Worm (Caenorhabditis elegans) whole organism, L4 larva: Measurements from ENCODE around the gene srh-212.
A peak's percentile ranks its signal among the peaks of the same experiment; 100 is the strongest.
"Not testable (repeated sequence)": the region's sequence is repeated elsewhere in the genome, so short reads cannot be mapped to it uniquely, and the experiment has no call there.

Experiments used
- R02D3.7 ChIP-seq: fragments of 150-350 bp; sonication (generic microtip); optimal IDR thresholded peaks from 3 replicates; lab custom pipeline; 2014; ENCODE audit warnings: missing biosample characterization, missing genetic modification characterization
- T20F7.1 ChIP-seq: fragments of 200-800 bp; sonication (Bioruptor generic); optimal IDR thresholded peaks from 2 replicates; lab custom pipeline; 2018; ENCODE audit warnings: mild to moderate bottlenecking, missing genetic modification characterization, missing compliant biosample characterization
- attf-4 ChIP-seq: sonication (generic microtip); optimal IDR thresholded peaks from 3 replicates; lab custom pipeline; 2017; ENCODE audit warnings: missing biosample characterization, missing genetic modification characterization
- ceh-32 ChIP-seq: sonication (generic microtip); optimal IDR thresholded peaks from 2 replicates; lab custom pipeline; 2016; ENCODE audit warnings: mild to moderate bottlenecking, missing genetic modification characterization, missing compliant biosample characterization; ENCODE audit not compliant: poor library complexity
- cey-2 ChIP-seq: sonication (generic microtip); optimal IDR thresholded peaks from 3 replicates; lab custom pipeline; 2017; ENCODE audit warnings: missing genetic modification characterization, mild to moderate bottlenecking, missing compliant biosample characterization, antibody characterized with exemption, borderline replicate concordance; ENCODE audit not compliant: insufficient read depth
- ctbp-1 ChIP-seq: fragments of 200-800 bp; sonication (Bioruptor generic); IDR thresholded peaks from 2 replicates; pipeline ENCODE4 v1.3.6; 2022; ENCODE audit warnings: missing genetic modification reagents, missing genetic modification characterization, missing compliant biosample characterization
- daf-16 ChIP-seq, 3 experiments: sonication (generic microtip); optimal IDR thresholded peaks; 2 replicates each; lab custom pipeline; 2016 to 2017; ENCODE audit warnings: missing genetic modification characterization in 3 of 3, missing genetic modification reagents in 3 of 3, mild to moderate bottlenecking in 2 of 3, missing compliant biosample characterization in 2 of 3, missing biosample characterization in 1 of 3, moderate library complexity in 1 of 3
- dmd-6 ChIP-seq: fragments of 200-800 bp; sonication (Bioruptor generic); IDR thresholded peaks from 2 replicates; pipeline ENCODE4 v1.3.6; 2022; ENCODE audit warnings: missing genetic modification reagents, missing genetic modification characterization, missing compliant biosample characterization
- dpl-1 ChIP-seq: fragments of 150-350 bp; optimal IDR thresholded peaks from 2 replicates; lab custom pipeline; 2014; ENCODE audit warnings: missing biosample characterization, missing genetic modification reagents, missing genetic modification characterization
- duxl-1 ChIP-seq: sonication (generic microtip); optimal IDR thresholded peaks from 2 replicates; lab custom pipeline; 2016; ENCODE audit warnings: mild to moderate bottlenecking, missing genetic modification characterization, moderate library complexity, missing compliant biosample characterization; ENCODE audit not compliant: poor library complexity
- dve-1 ChIP-seq: sonication (generic microtip); optimal IDR thresholded peaks from 2 replicates; lab custom pipeline; 2017; ENCODE audit warnings: antibody characterized with exemption, mild to moderate bottlenecking, missing genetic modification characterization, missing compliant biosample characterization; ENCODE audit not compliant: insufficient read depth
- egl-27 ChIP-seq: sonication (generic microtip); optimal IDR thresholded peaks from 3 replicates; lab custom pipeline; 2017; ENCODE audit warnings: missing biosample characterization, missing genetic modification reagents, missing genetic modification characterization
- fos-1 ChIP-seq: fragments of 150-350 bp; optimal IDR thresholded peaks from 2 replicates; lab custom pipeline; 2014; ENCODE audit warnings: missing biosample characterization, missing genetic modification characterization
- hif-1 ChIP-seq, 2 experiments: sonication (generic microtip); optimal IDR thresholded peaks; 2 replicates each; lab custom pipeline; 2016 to 2017; ENCODE audit warnings: missing compliant biosample characterization in 2 of 2, missing genetic modification characterization in 2 of 2, missing genetic modification reagents in 2 of 2, missing genotype in 2 of 2, mild to moderate bottlenecking in 1 of 2
- hlh-11 ChIP-seq: fragments of 200-800 bp; sonication (Bioruptor generic); optimal IDR thresholded peaks from 2 replicates; lab custom pipeline; 2018; ENCODE audit warnings: mild to moderate bottlenecking, missing genetic modification characterization, missing compliant biosample characterization
- hlh-30 ChIP-seq: sonication (generic microtip); optimal IDR thresholded peaks from 2 replicates; lab custom pipeline; 2017; ENCODE audit warnings: antibody characterized with exemption, mild to moderate bottlenecking, missing genetic modification characterization, missing compliant biosample characterization; ENCODE audit not compliant: insufficient read depth
- jun-1 ChIP-seq: fragments of 150-350 bp; optimal IDR thresholded peaks from 2 replicates; lab custom pipeline; 2014; ENCODE audit warnings: missing biosample characterization, missing genetic modification reagents, missing genetic modification characterization
- lin-1 ChIP-seq: fragments of 200-800 bp; sonication (Bioruptor generic); IDR thresholded peaks from 2 replicates; pipeline ENCODE4 v1.3.6; 2022; ENCODE audit warnings: missing genetic modification reagents, missing genetic modification characterization, missing compliant biosample characterization
- lin-13 ChIP-seq: fragments of 150-350 bp; optimal IDR thresholded peaks from 2 replicates; lab custom pipeline; 2014; ENCODE audit warnings: missing biosample characterization, missing genetic modification reagents, missing genetic modification characterization
- lin-15B ChIP-seq: fragments of 150-350 bp; sonication (generic microtip); optimal IDR thresholded peaks from 3 replicates; lab custom pipeline; 2014; ENCODE audit warnings: missing biosample characterization, missing genetic modification characterization
- lsy-2 ChIP-seq, 2 experiments: fragments of 150-350 bp in 1 of 2; sonication (generic microtip) in 1 of 2; optimal IDR thresholded peaks; 2 replicates each; lab custom pipeline; 2014 to 2017; ENCODE audit warnings: missing biosample characterization in 2 of 2, missing genetic modification characterization in 2 of 2
- madf-5 ChIP-seq, 2 experiments: fragments of 200-800 bp; sonication (Bioruptor generic); IDR thresholded peaks; 2 replicates each; pipeline ENCODE4 v1.3.6; 2022; ENCODE audit warnings: missing compliant biosample characterization in 2 of 2, missing genetic modification characterization in 2 of 2
- mdl-1 ChIP-seq, 2 experiments: fragments of 150-350 bp in 1 of 2; sonication (generic microtip) in 1 of 2; optimal IDR thresholded peaks; 2 replicates each; lab custom pipeline; 2014 to 2017; ENCODE audit warnings: missing biosample characterization in 2 of 2, missing genetic modification characterization in 2 of 2
- mep-1 ChIP-seq: fragments of 150-350 bp; sonication (generic microtip); optimal IDR thresholded peaks from 3 replicates; lab custom pipeline; 2014; ENCODE audit warnings: missing biosample characterization, missing genetic modification characterization
- mxl-3 ChIP-seq: fragments of 200-800 bp; sonication (Bioruptor generic); optimal IDR thresholded peaks from 2 replicates; lab custom pipeline; 2018; ENCODE audit warnings: mild to moderate bottlenecking, missing genetic modification characterization, missing compliant biosample characterization
- nhr-102 ChIP-seq: sonication (generic microtip); optimal IDR thresholded peaks from 2 replicates; lab custom pipeline; 2016; ENCODE audit warnings: mild to moderate bottlenecking, missing genetic modification characterization, moderate library complexity, missing compliant biosample characterization
- nhr-28 ChIP-seq: fragments of 150-350 bp; optimal IDR thresholded peaks from 2 replicates; lab custom pipeline; 2014; ENCODE audit warnings: missing biosample characterization, missing genetic modification characterization
- nhr-41 ChIP-seq: fragments of 200-800 bp; sonication (Bioruptor generic); IDR thresholded peaks from 2 replicates; pipeline ENCODE4 v1.3.6; 2022; ENCODE audit warnings: missing genetic modification reagents, missing genetic modification characterization, missing compliant biosample characterization
- nhr-42 ChIP-seq: fragments of 200-800 bp; sonication (Bioruptor generic); IDR thresholded peaks from 2 replicates; pipeline ENCODE4 v1.3.6; 2022; ENCODE audit warnings: missing genetic modification characterization, missing compliant biosample characterization
- nhr-48 ChIP-seq: sonication (generic microtip); optimal IDR thresholded peaks from 2 replicates; lab custom pipeline; 2016; ENCODE audit warnings: mild to moderate bottlenecking, missing genetic modification characterization, missing compliant biosample characterization
- nhr-6 ChIP-seq: fragments of 150-350 bp; optimal IDR thresholded peaks from 2 replicates; lab custom pipeline; 2014; ENCODE audit warnings: missing biosample characterization, missing genetic modification characterization
- nhr-76 ChIP-seq: fragments of 150-350 bp; optimal IDR thresholded peaks from 2 replicates; lab custom pipeline; 2014; ENCODE audit warnings: missing biosample characterization, missing genetic modification characterization
- nhr-77 ChIP-seq: fragments of 150-350 bp; optimal IDR thresholded peaks from 2 replicates; lab custom pipeline; 2014; ENCODE audit warnings: missing biosample characterization, missing genetic modification characterization
- pha-4 ChIP-seq, 2 experiments: fragments of 150-350 bp in 1 of 2; fragments of 200-800 bp in 1 of 2; sonication (Bioruptor generic) in 1 of 2; IDR thresholded peaks in 1 of 2; optimal IDR thresholded peaks in 1 of 2; 2 replicates each; pipeline versions ENCODE4 v1.3.6 to Lab custom; 2014 to 2022; ENCODE audit warnings: missing genetic modification characterization in 2 of 2, missing genetic modification reagents in 2 of 2, missing biosample characterization in 1 of 2, missing compliant biosample characterization in 1 of 2
- php-3 ChIP-seq: fragments of 200-800 bp; sonication (Bioruptor generic); IDR thresholded peaks from 2 replicates; pipeline ENCODE4 v1.3.6; 2022; ENCODE audit warnings: missing genetic modification reagents, missing genetic modification characterization, missing compliant biosample characterization
- pqm-1 ChIP-seq: sonication (generic microtip); optimal IDR thresholded peaks from 2 replicates; lab custom pipeline; 2017; ENCODE audit warnings: missing biosample characterization, missing genetic modification characterization
- saeg-2 ChIP-seq: fragments of 200-800 bp; sonication (Bioruptor generic); IDR thresholded peaks from 2 replicates; pipeline ENCODE4 v1.3.6; 2022; ENCODE audit warnings: missing genetic modification reagents, missing genetic modification characterization, missing compliant biosample characterization
- spr-3 ChIP-seq: fragments of 200-800 bp; sonication (Bioruptor generic); optimal IDR thresholded peaks from 2 replicates; lab custom pipeline; 2018; ENCODE audit warnings: mild to moderate bottlenecking, missing genetic modification characterization, missing compliant biosample characterization
- tra-1 ChIP-seq: fragments of 200-800 bp; sonication (Bioruptor generic); IDR thresholded peaks from 2 replicates; pipeline ENCODE4 v1.3.6; 2022; ENCODE audit warnings: missing genetic modification reagents, missing genetic modification characterization, missing compliant biosample characterization
- zip-2 ChIP-seq: fragments of 150-350 bp; optimal IDR thresholded peaks from 2 replicates; lab custom pipeline; 2014; ENCODE audit warnings: missing biosample characterization, missing genetic modification characterization

The srh-212 gene

ce11 chrV:3597052-3597451 is at the start of gene srh-212:
Gene srh-212, minus strand, starts transcription at chrV:3597152.
- TF ChIP-seq fos-1 (tag; lab: Kevin White, UChicago); nhr-76; spr-3 (GFP tag; lab: Kevin White, UChicago): not testable (repeated sequence)

- TF ChIP-seq tra-1 (GFP tag; lab: Robert Waterston, UW) (peak; percentile 75), mdl-1 (tag; optimal IDR thresholded peaks at IDR 0.05; lab: Kevin White, UChicago) (peak; percentile 29 to 87), hlh-11 (peak; percentile 93), hlh-30 (peak; percentile 77), dpl-1 (GFP tag; lab: Kevin White, UChicago) (peak; percentile 38), R02D3.7 (no peak), nhr-42 (GFP tag; lab: Robert Waterston, UW) (0 out of 2 replicates have a peak, but pooled peaks have one; percentile 44), ctbp-1 (GFP tag; lab: Robert Waterston, UW) (no peak), dve-1 (peak; percentile 97), madf-5 (GFP tag; IDR thresholded peaks at IDR 0.05; lab: Robert Waterston, UW) (no peak), nhr-6 (peak; percentile 36), T20F7.1 (GFP tag; lab: Kevin White, UChicago) (peak; percentile 70), nhr-77 (tag; lab: Kevin White, UChicago) (peak; percentile 94), zip-2 (peak; percentile 76), attf-4 (no peak), lin-13 (GFP tag; lab: Kevin White, UChicago) (peak; percentile 59), ceh-32 (no peak), nhr-28 (tag; lab: Kevin White, UChicago) (peak; percentile 100), saeg-2 (0 out of 2 replicates have a peak, but pooled peaks have one; percentile 13), lin-15B (tag; lab: Kevin White, UChicago) (no peak), nhr-102 (tag; lab: Kevin White, UChicago) (peak; percentile 97), php-3 (peak; percentile 92), pha-4 (GFP tag; IDR thresholded peaks at IDR 0.05; lab: Robert Waterston, UW) (0 out of 2 replicates have a peak, but pooled peaks have one; percentile 32), pha-4 (tag; optimal IDR thresholded peaks at IDR 0.05; lab: Kevin White, UChicago) (peak; percentile 95), daf-16 (GFP tag; optimal IDR thresholded peaks at IDR 0.05; lab: Kevin White, UChicago) (peak in 1 of 2 experiments; percentile 48), daf-16 (tag; optimal IDR thresholded peaks at IDR 0.05; lab: Kevin White, UChicago) (peak; percentile 89), lsy-2 (tag; optimal IDR thresholded peaks at IDR 0.05; lab: Kevin White, UChicago) (peak; percentile 8 to 64), cey-2 (tag; lab: Kevin White, UChicago) (peak; percentile 31), nhr-76 (peak; percentile 60), nhr-48 (tag; lab: Kevin White, UChicago) (peak; percentile 93), mep-1 (peak; percentile 88), dmd-6 (GFP tag; lab: Robert Waterston, UW) (peak; percentile 99), nhr-41 (no peak), lin-1 (GFP tag; lab: Robert Waterston, UW) (peak; percentile 55; the same call in 1 of the 2 replicates), hif-1 (tag; optimal IDR thresholded peaks at IDR 0.05; lab: Kevin White, UChicago) (peak in 1 of 2 experiments; percentile 65), fos-1 (tag; lab: Kevin White, UChicago) (no peak), jun-1 (tag; lab: Kevin White, UChicago) (no peak), duxl-1 (tag; lab: Kevin White, UChicago) (peak; percentile 46), egl-27 (tag; lab: Kevin White, UChicago) (no peak), pqm-1 (tag; lab: Kevin White, UChicago) (peak; percentile 76), mxl-3 (GFP tag; lab: Kevin White, UChicago) (peak; percentile 57)
- TF ChIP-seq, all 104 proteins: peak for 29
Measured at ce11 chrV:3644193-3644693, 47.3 kb upstream of the srh-212 start, which contains the start of gene F59B1.8. Gene F59B1.8, minus strand, starts transcription at chrV:3644243.
